Fruit fly (Drosophila melanogaster): ENCODE data around the gene Afti.

The Afti gene

dm6 chr3R:14370199-14370933, 43.9 kb upstream of the Afti start (continued):
- TF ChIP-seq jing (GFP tag; optimal IDR thresholded peaks at IDR 0.05) = peak; percentile 59
- TF ChIP-seq jigr1 (GFP tag; IDR thresholded peaks at IDR 0.05) = peak; percentile 65; the same call in 1 of the 3 replicates
- TF ChIP-seq CG10274 (GFP tag; optimal IDR thresholded peaks at IDR 0.05) = no peak
- TF ChIP-seq NfI (GFP tag; optimal IDR thresholded peaks at IDR 0.05) = peak; percentile 76
- TF ChIP-seq ci (GFP tag; IDR thresholded peaks at IDR 0.05) = peak; percentile 93
- TF ChIP-seq grn (GFP tag; optimal IDR thresholded peaks at IDR 0.05) = no peak
- no peak for TF ChIP-seq ash1 (GFP tag; optimal IDR thresholded peaks at IDR 0.05)
- TF ChIP-seq al (GFP tag; IDR thresholded peaks at IDR 0.05) = peak; percentile 48; the same call in 1 of the 2 replicates
- peak; percentile 91 for TF ChIP-seq vvl (GFP tag; IDR thresholded peaks at IDR 0.05)
- peak; percentile 45 for TF ChIP-seq odd (GFP tag; optimal IDR thresholded peaks at IDR 0.05)
- peak; percentile 62 for TF ChIP-seq HLH54F (GFP tag; optimal IDR thresholded peaks at IDR 0.05)
- TF ChIP-seq CG8290 (GFP tag; optimal IDR thresholded peaks at IDR 0.05) = no peak
- TF ChIP-seq CG8290 (tag; optimal IDR thresholded peaks at IDR 0.05) = peak in 1 of 2 experiments; percentile 37
- peak; percentile 77 for TF ChIP-seq Hr3 (GFP tag; optimal IDR thresholded peaks at IDR 0.05)
- peak; percentile 78 for TF ChIP-seq CG2678 (tag; optimal IDR thresholded peaks at IDR 0.05)
- TF ChIP-seq fd64A (GFP tag; optimal IDR thresholded peaks at IDR 0.05) = no peak
- TF ChIP-seq ken (GFP tag; IDR thresholded peaks at IDR 0.05) = peak; percentile 84
- TF ChIP-seq dmrt11E (tag; optimal IDR thresholded peaks at IDR 0.05) = peak; percentile 54
- TF ChIP-seq CkIIα-i1 (GFP tag; IDR thresholded peaks at IDR 0.05) = 0 out of 2 replicates have a peak, but pooled peaks have one; percentile 20
- TF ChIP-seq CG5180 (GFP tag; optimal IDR thresholded peaks at IDR 0.05) = no peak
- TF ChIP-seq CG7987 (GFP tag; optimal IDR thresholded peaks at IDR 0.05) = no peak
- TF ChIP-seq Xbp1 (GFP tag; optimal IDR thresholded peaks at IDR 0.05) = peak; percentile 84
- TF ChIP-seq CG15011 (GFP tag; optimal IDR thresholded peaks at IDR 0.05) = peak; percentile 14
- TF ChIP-seq CG4707 (GFP tag; optimal IDR thresholded peaks at IDR 0.05) = peak; percentile 44
- TF ChIP-seq tup (GFP tag; optimal IDR thresholded peaks at IDR 0.05) = peak; percentile 37
- peak; percentile 78 for TF ChIP-seq CG8388 (GFP tag; optimal IDR thresholded peaks at IDR 0.05)
- peak; percentile 27 for TF ChIP-seq sima (GFP tag; optimal IDR thresholded peaks at IDR 0.05)
- TF ChIP-seq rib (GFP tag; IDR thresholded peaks at IDR 0.05) = no peak
- TF ChIP-seq tgo (GFP tag; IDR thresholded peaks at IDR 0.05) = peak; percentile 90
- peak; percentile 16 for TF ChIP-seq CG1233 (GFP tag; optimal IDR thresholded peaks at IDR 0.05)
- peak; percentile 15 for TF ChIP-seq pros (GFP tag; optimal IDR thresholded peaks at IDR 0.05)
- TF ChIP-seq CG43689 (GFP tag; IDR thresholded peaks at IDR 0.05) = peak; percentile 69
- TF ChIP-seq lmd (GFP tag; IDR thresholded peaks at IDR 0.05) = peak; percentile 88
- TF ChIP-seq cato (GFP tag; optimal IDR thresholded peaks at IDR 0.05; ENCODE audit: borderline replicate concordance) = peak; percentile 71
- TF ChIP-seq Hsf (GFP tag; optimal IDR thresholded peaks at IDR 0.05) = peak; percentile 85
- peak; percentile 80 for TF ChIP-seq Xrp1 (GFP tag; IDR thresholded peaks at IDR 0.05)
- peak; percentile 60 for TF ChIP-seq CG13624 (GFP tag; optimal IDR thresholded peaks at IDR 0.05)
- TF ChIP-seq CG18764 (GFP tag; optimal IDR thresholded peaks at IDR 0.05) = peak; percentile 49
- peak; percentile 86 for TF ChIP-seq az2 (GFP tag; optimal IDR thresholded peaks at IDR 0.05)
- TF ChIP-seq Hr51 (GFP tag; optimal IDR thresholded peaks at IDR 0.05) = peak; percentile 46 to 89
- peak; percentile 30; the same call in 1 of the 2 replicates for TF ChIP-seq CG10959 (GFP tag; IDR thresholded peaks at IDR 0.05)
- no peak for TF ChIP-seq luna (GFP tag; optimal IDR thresholded peaks at IDR 0.05)
- TF ChIP-seq nmo (GFP tag; optimal IDR thresholded peaks at IDR 0.05) = peak; percentile 78
- TF ChIP-seq Hand (GFP tag; optimal IDR thresholded peaks at IDR 0.05) = peak; percentile 43
- TF ChIP-seq dmrt99B (tag; optimal IDR thresholded peaks at IDR 0.05) = peak; percentile 83
- peak; percentile 78 for TF ChIP-seq Atf3 (GFP tag; optimal IDR thresholded peaks at IDR 0.05)
- peak; percentile 41 for TF ChIP-seq CG8089 (GFP tag; optimal IDR thresholded peaks at IDR 0.05)
- TF ChIP-seq CG5245 (GFP tag; optimal IDR thresholded peaks at IDR 0.05) = peak; percentile 72
- TF ChIP-seq sens-2 (GFP tag; IDR thresholded peaks at IDR 0.05) = peak; percentile 66; the same call in 1 of the 2 replicates

Data from whole organism, embryonic.